Fruit fly (Drosophila melanogaster) ovary, adult (tissue): ENCODE data around the gene CG42538.

Source experiments
- CG17801 ChIP-seq: fragments of 200-800 bp; optimal IDR thresholded peaks from 2 replicates; lab custom pipeline; 2019; ENCODE audit warnings: missing biosample characterization, mild to moderate bottlenecking, missing genetic modification characterization, moderate library complexity; ENCODE audit not compliant: partially characterized antibody

Gene CG42538

DNA sequence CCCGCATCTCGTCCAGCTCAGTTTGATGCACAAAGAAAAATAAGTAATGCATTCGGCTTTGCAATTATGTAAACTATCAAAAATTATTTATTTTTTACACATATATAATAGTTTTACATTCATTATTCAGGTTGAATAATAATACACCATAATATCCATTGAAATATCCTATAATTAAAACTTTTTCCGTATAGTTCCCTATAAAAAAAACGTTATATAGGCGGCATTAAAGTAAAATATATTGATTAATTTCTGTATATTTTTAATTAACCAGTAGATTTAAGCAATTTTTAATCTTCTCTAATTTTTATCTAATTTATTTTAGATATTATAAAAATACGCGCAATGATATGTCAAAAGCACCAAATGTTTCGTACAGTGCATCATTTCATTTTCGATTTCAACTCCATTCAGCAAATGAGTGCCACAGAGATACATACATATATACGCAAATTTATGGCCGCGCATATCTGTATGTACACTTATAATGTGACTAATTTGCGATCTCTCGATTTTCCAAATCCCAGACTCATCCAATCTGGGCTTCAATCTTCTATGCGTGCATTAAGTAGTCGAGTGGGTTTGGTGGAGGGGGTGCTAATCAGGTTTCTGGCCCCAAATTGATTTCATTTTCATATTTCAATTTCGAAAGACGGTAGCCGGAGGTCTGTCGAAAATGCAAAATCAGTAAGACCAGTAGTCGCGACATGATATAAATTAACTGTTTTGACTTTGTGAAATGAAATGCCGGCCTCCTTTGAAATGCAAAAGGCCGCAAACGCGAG, 20.9 kb upstream of the CG42538 start:
- no peak for TF ChIP-seq CG17801 (GFP tag; lab: Kevin White, UChicago)

DNA sequence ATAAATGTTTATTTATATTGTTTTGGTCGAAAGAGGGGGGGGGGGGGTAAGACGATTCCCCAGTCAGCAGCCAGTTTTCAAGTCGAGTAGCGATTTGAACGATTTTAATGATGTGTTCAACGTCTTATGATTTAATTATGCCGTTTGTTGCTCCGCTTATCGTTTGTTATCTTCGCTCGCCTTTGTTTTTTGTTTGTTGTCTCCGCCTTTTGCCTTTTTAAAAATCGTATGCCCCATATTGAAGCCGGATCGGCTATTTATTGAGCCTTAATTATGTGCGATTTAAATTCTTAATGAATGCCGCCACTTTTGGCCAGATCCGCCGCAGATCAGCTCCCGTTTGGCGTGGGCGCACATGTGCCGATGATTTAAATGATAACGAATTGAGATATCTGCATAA, 19.8 kb upstream of the CG42538 start:
- no peak for TF ChIP-seq CG17801 (GFP tag; lab: Kevin White, UChicago)

DNA sequence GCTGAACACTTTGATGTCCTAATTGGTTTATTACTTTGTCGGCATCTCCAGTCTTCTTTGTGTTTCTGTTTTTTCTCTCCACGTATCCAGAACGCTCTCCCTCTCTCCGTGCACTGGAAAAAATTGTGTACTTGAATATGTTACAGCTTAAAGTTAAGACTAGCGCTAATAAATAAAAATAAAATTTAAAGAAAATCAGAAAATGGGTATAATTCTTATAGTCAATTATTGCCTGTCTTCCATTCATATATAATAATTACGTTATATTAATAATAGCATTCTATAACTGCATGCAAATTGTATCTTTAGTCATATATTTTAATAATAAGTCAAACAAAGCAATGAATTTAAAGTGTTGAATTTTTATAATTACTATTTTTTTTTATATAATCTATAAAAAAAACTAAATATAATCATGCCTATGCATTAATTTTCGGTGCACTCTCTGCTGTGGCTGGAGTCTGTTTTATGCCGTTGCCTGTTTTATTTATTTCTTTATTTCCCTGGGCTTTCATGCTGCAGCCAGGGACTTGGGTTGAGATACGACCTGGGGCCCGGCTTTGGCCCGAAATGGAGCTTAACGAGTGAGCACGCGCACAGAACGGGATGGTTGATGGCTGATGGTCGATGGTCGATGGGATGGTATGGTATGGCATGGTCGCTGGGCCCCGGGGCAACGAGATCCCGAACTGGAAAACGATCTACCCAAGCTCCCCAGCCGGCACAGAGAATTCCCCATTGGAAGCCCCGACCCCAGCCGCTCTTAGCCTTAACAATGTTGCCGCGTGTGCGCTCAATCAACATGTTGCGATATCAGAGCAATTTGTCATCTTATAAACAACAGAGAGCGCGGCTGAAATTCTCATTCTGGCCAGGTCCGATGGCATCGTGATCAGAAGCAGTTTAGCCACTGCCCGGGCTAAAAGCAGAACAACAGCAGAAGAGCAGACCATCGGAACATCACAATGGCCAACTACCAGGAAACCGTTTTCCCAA, 18.3 kb upstream of the CG42538 start:
- TF ChIP-seq CG17801 (GFP tag; lab: Kevin White, UChicago): no peak

DNA sequence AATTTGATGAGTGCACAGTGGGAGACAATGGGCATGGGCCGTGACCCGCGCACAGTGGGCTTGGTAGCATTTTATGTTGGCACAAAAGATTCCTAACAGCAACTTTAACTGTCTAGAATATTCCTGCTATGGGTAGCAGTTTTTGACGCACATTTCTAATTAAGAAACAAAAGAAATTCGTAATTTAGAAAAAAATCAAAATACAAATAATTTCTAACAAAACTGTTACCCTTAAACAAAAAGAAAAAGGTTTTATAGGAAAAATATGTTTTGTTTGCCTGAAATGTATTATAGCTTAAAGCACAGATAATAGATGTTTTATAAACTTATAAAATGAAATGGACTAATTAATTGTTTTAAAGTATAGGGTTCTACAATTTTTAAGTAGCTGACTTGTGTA, 17.4 kb upstream of the CG42538 start:
- TF ChIP-seq CG17801 (GFP tag; lab: Kevin White, UChicago): no peak

DNA sequence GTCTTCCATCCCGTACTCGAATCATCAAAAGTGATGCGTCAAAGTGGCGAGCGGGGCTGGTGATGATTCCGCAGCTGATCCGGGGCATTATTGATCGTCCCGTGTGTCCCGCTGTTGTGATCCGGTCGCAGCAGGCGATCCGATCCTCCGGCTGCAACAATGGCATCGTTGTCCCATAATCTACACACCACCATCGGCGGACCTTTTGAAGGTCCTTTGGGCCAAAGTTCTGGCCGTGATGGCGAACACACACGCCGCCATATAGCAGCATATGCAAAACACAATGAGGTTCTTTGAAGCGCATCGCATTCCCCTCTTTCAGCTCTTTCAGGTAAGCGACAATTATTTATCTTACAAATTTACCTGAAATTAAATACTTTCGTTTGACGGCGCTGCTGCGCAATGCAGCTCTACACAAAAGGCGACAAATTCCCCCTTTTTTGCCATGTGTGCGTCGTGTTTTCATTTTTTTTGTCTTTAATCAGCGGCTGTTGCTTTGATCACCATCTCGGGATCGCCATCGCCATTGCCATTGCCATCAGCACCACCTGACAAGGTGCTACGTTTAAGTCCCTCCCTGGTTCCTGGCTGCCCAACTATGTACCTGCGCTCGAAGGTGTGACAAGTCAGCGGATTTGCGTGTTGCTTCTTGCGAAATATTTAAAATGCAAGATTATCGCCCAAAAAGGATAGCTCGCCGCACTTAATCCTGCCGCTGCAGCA, 16.6 kb upstream of the CG42538 start:
- TF ChIP-seq CG17801 (GFP tag; lab: Kevin White, UChicago): no peak

DNA sequence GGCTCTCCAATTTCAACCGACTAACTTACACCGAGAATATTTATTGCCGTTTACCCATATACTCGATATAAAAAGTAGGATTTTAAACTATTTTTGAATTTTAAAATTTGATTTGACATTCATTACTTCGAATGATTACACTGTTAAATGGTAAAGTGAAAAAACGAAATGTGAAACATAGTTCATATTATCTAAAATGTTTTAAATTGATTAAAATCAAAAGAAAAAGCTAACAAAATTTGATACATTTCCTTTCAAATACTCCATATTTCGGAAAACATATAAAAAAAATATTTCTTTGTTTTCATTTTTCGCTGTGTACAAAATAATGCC, 16.1 kb upstream of the CG42538 start:
- no peak for TF ChIP-seq CG17801 (GFP tag; lab: Kevin White, UChicago)

DNA sequence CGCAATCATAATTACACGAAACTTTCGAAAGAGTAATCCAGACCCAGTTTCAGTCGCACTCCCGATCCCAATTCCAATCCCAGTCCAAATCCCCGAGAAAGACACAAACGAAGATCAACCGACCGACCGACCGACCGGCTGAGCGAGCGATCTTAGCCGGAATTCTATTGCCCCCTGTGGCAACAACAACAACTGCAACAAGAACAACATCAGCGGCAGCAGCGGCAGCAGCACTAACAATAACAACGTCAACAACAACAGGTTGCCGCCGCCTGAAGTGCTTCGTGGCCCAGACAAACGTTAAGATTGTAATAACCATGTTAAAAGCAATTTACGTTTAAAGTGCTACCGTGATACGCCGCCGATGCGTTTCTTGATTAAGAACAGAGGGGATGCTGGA, 15.6 kb upstream of the CG42538 start:
- no peak for TF ChIP-seq CG17801 (GFP tag; lab: Kevin White, UChicago)

DNA sequence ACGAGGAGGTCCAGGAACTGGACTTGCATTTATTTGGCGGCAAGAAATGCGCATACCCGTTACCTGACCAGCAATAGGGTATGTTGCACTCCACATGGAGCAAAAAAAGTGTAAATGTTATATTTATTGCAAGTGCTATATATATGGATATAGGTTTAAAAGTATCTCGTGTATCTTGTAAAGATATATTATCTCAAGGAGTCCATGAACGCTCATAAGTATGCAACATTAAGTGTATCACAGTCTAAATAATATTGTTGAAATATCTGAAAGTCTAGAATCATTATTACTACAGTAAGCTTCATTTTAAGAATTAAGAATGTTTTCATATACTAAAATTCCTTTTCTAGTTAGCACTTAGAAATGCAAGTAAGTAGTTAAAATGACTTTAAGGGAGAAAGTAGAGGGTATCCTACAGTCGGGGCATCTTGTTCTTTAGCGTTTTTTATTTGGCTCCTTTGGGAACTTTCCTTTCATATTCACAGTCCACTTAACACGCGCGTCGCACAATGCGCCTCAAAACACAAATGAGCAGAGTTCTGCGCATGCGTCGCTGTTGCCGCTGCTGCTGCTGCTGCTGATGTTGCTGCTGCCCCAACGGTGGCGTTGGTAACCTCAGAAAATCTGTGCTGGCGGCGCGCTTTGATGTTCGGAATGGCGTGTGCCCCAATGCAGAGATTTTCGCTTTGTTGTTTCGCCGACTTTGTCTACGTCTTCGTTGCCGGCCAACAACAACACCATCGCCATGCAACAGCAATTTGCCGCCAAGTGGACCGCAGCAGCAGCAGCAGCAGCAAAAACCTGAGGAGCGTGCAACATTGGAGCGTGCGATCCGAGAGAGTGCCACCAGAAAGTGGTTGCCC, 14.9 kb upstream of the CG42538 start:
- no peak for TF ChIP-seq CG17801 (GFP tag; lab: Kevin White, UChicago)

DNA sequence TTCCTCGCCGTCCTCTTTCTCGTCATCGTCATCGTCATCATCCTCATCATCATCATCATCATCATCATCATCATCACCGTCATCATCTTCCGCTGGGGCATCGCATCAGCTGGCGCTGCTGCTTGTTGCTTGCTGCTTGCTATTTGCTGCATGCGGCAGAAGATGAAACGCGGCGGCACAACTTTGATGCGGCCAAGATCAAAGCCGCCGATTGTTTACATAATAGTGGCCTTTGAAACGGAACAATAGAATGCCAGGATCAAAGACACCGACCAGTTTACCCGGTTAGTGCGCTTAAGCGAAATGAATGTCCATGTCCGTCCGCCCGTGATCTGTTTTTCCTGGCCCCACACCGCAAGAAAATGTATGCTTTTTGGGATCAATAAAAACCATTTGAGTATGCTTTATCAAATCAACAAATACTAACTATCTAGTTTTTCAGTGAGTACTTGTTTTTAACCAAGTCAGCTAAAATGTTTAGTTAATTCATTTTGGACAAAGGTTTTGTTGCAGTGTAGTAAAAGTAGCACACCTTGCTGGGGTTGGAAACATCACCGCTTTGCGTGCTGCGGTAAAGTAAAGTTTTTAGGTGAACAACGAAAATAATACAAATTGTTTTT, 13.2 kb upstream of the CG42538 start:
- TF ChIP-seq CG17801 (GFP tag; lab: Kevin White, UChicago): no peak

DNA sequence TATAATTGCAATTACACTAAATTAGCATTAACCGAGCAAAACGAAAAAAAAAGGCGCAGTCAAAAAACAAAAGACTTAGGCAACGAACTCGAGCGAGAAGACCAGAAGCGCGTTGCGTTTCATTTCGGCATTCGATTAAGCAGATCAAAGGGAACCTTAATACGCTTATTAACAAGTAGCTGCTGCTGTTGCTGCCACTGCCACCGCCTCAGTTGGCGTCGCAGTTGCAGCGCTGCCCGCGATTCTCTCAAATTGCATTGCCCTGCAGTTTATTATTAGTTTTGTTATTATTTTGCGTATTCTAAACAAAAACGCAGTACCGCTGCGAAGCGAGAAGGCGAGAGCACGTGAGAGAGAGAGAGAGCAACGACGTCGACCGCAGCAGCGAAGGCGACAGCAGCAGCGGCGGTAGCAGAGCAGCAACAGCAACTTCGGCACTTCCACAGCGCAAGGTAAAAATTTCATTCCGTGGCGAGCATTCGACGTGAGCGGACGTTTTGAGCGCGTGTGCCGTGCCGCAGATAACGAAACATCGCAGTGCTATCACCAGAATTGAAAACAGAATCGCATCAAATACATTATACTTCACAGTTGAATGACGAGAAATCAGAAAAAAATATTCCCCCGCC, 11.2 kb upstream of the CG42538 start, which contains the start of gene Notum:
Gene Notum (plus strand): TSS at position 461 of the 629 bp plus-strand sequence.
- no peak for TF ChIP-seq CG17801 (GFP tag; lab: Kevin White, UChicago)

DNA sequence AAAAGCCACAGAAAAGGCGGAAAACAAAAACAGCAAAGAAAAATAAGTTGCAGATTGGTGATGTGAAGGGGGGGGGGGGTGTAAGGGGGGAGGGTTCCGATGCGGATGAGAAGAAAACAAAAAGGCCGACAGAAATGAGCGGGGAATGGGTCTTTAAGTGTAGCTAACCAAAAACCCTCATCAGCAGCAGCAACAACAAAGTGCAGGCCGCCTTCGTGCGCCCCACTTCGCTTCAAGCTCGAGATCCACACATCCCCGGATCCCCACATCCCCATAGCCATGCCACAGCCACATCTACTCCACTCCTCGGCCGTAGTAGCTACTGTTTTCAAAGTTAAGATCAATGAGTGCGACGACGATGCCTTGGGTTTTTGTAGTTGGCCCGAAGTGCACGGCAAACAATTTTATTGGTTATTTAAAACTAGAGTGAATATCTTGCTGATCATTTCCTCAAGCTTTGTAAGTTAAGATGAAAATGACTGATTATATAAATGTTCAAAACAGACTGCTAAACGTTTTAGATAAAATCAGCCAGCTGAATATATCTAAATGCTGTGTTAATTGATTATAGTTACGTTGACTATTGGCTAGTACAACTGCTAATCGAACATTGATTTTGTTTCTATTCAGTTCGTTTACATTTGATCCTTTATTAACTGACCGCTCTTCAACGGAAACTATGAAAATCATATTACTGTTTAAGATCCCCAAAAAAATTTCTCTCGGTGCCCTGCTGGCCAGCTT, 9.9 kb upstream of the CG42538 start:
- TF ChIP-seq CG17801 (GFP tag; lab: Kevin White, UChicago): no peak

DNA sequence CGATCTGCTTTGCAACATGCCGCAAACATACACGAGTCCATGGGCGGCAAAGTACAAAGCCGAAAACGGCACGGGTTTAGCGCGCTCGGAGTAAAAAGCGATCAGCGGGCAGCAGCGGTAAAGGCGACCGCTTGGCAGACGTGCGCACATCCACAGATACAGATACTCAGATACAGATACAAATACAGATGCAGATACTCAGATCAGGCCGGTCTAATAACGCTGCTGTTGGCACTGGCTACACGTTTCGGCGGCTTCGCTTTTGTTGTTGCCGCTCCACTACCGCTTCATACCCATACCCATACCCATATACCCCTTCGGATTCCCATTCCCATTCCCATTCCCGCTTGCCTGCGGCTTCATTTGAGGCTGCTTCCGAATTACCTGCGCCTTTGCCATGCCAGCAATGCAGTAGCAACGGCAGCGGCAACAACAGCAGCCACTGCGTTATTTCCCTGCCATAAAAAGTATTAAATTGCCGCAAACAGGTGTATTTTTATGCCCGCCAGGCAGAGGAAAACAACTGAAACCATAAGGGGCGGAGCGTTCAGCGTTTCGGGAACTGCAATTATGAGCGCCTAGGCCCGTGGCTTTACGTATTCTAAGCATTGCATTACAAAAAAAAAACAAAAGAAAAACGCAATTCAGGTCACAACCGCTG, 9.2 kb upstream of the CG42538 start:
- no peak for TF ChIP-seq CG17801 (GFP tag; lab: Kevin White, UChicago)
